Worm (Caenorhabditis elegans): ENCODE measurements around the gene srlf-23.

srlf-23 gene

ce11 chrV:903460-903859 lies 10.1 kb upstream of the srlf-23 start, which contains the start of gene fmo-5 (continued):
- TF ChIP-seq dmd-8 (GFP tag; IDR thresholded peaks at IDR 0.05) (no peak), unc-62 (GFP tag; optimal IDR thresholded peaks at IDR 0.05 in 1 of 2) (no peak), unc-62 (tag; optimal IDR thresholded peaks at IDR 0.05) (no peak), D1046.2 (GFP tag; IDR thresholded peaks at IDR 0.05) (no peak), nhr-48 (tag; optimal IDR thresholded peaks at IDR 0.05) (peak; percentile 2), nhr-42 (GFP tag; IDR thresholded peaks at IDR 0.05) (0 out of 2 replicates have a peak, but pooled peaks have one; percentile 31), rbr-2 (tag; optimal IDR thresholded peaks at IDR 0.05) (no peak), spr-1 (tag; optimal IDR thresholded peaks at IDR 0.05) (no peak), lin-13 (GFP tag; optimal IDR thresholded peaks at IDR 0.05) (no peak), tag-97 (GFP tag; IDR thresholded peaks at IDR 0.05) (no peak), nhr-10 (tag; optimal IDR thresholded peaks at IDR 0.05) (no peak), zip-11 (GFP tag; IDR thresholded peaks at IDR 0.05) (no peak), set-16 (GFP tag; IDR thresholded peaks at IDR 0.05) (no peak), unc-39 (tag; optimal IDR thresholded peaks at IDR 0.05) (no peak), F49E8.2 (tag; optimal IDR thresholded peaks at IDR 0.05; ENCODE audit: borderline replicate concordance) (no peak), egl-27 (tag; optimal IDR thresholded peaks at IDR 0.05) (no peak), mdl-1 (tag; optimal IDR thresholded peaks at IDR 0.05) (peak; percentile 48 to 91), spr-3 (GFP tag; optimal IDR thresholded peaks at IDR 0.05) (no peak), zag-1 (tag; optimal IDR thresholded peaks at IDR 0.05) (no peak), ama-1 (optimal IDR thresholded peaks at IDR 0.05) (no peak), fos-1 (tag; optimal IDR thresholded peaks at IDR 0.05) (no peak), dmd-6 (GFP tag; IDR thresholded peaks at IDR 0.05) (peak; percentile 75), mes-2 (tag; optimal IDR thresholded peaks at IDR 0.05; ENCODE audit: poor library complexity, severe bottlenecking) (peak; percentile 64), nhr-102 (tag; optimal IDR thresholded peaks at IDR 0.05) (peak; percentile 31), mep-1 (tag; optimal IDR thresholded peaks at IDR 0.05) (no peak), nhr-237 (tag; optimal IDR thresholded peaks at IDR 0.05) (no peak), Y48G9A.11 (GFP tag; IDR thresholded peaks at IDR 0.05) (no peak), hmg-1.1 (GFP tag; IDR thresholded peaks at IDR 0.05) (no peak), egl-43 (GFP tag; IDR thresholded peaks at IDR 0.05) (no peak), madf-5 (GFP tag; IDR thresholded peaks at IDR 0.05) (no peak), arid-1 (GFP tag; conservative IDR thresholded peaks at IDR 0.05) (no peak), lsy-2 (tag; optimal IDR thresholded peaks at IDR 0.05) (no peak), aha-1 (tag) (no peak), zfp-2 (tag; optimal IDR thresholded peaks at IDR 0.05) (no peak), duxl-1 (tag; optimal IDR thresholded peaks at IDR 0.05; ENCODE audit: poor library complexity) (no peak), lin-15B (tag; optimal IDR thresholded peaks at IDR 0.05) (no peak), ztf-11 (tag; optimal IDR thresholded peaks at IDR 0.05) (no peak), lin-29 (GFP tag; IDR thresholded peaks at IDR 0.05) (no peak), Y105C5A.15 (GFP tag; IDR thresholded peaks at IDR 0.05) (no peak), nhr-41 (GFP tag; IDR thresholded peaks at IDR 0.05) (no peak), dpl-1 (GFP tag; optimal IDR thresholded peaks at IDR 0.05) (peak; percentile 47), snpc-4 (tag; optimal IDR thresholded peaks at IDR 0.05) (no peak), nhr-28 (tag; optimal IDR thresholded peaks at IDR 0.05) (peak; percentile 84), mxl-3 (GFP tag; optimal IDR thresholded peaks at IDR 0.05) (peak; percentile 65), aly-2 (tag; optimal IDR thresholded peaks at IDR 0.05) (no peak), F10B5.3 (tag; optimal IDR thresholded peaks at IDR 0.05) (no peak), ceh-32 (tag; optimal IDR thresholded peaks at IDR 0.05; ENCODE audit: poor library complexity) (no peak), F26F4.8 (GFP tag; conservative IDR thresholded peaks at IDR 0.05) (no peak), cey-2 (tag; optimal IDR thresholded peaks at IDR 0.05; ENCODE audit: borderline replicate concordance, insufficient read depth) (no peak), vab-7 (GFP tag; IDR thresholded peaks at IDR 0.05) (no peak), ceh-20 (GFP tag; IDR thresholded peaks at IDR 0.05) (no peak), T20F7.1 (GFP tag; optimal IDR thresholded peaks at IDR 0.05) (no peak), fkh-10 (GFP tag; optimal IDR thresholded peaks at IDR 0.05) (no peak)
